Worm (Caenorhabditis elegans) whole organism, young adult: ENCODE measurements around the gene zfp-1.

Experiments
- C06A6.2 ChIP-seq: fragments of 200-800 bp; sonication (Bioruptor generic); conservative IDR thresholded peaks from 2 replicates; pipeline ENCODE4 v1.3.6; 2022; ENCODE audit warnings: missing genetic modification characterization, missing compliant biosample characterization
- C17E4.6 ChIP-seq: fragments of 200-800 bp; sonication (Bioruptor generic); IDR thresholded peaks from 2 replicates; pipeline ENCODE4 v1.3.6; 2022; ENCODE audit warnings: missing genetic modification reagents, missing genetic modification characterization, missing compliant biosample characterization
- F39B2.1 ChIP-seq: fragments of 200-800 bp; sonication (Bioruptor generic); IDR thresholded peaks from 2 replicates; pipeline ENCODE4 v1.3.6; 2022; ENCODE audit warnings: missing genetic modification reagents, missing genetic modification characterization, missing compliant biosample characterization
- F49E8.2 ChIP-seq: sonication (generic microtip); optimal IDR thresholded peaks from 3 replicates; lab custom pipeline; 2017; ENCODE audit warnings: missing genetic modification characterization, mild to moderate bottlenecking, missing compliant biosample characterization, antibody characterized with exemption, moderate library complexity; ENCODE audit not compliant: insufficient read depth
- T26A5.8 ChIP-seq: sonication (generic microtip); optimal IDR thresholded peaks from 2 replicates; lab custom pipeline; 2016; ENCODE audit warnings: missing genetic modification characterization, missing compliant biosample characterization
- Y67H2A.10 ChIP-seq: fragments of 200-800 bp; sonication (Bioruptor generic); conservative IDR thresholded peaks from 2 replicates; pipeline ENCODE4 v1.3.6; 2022; ENCODE audit warnings: missing genetic modification reagents, missing genetic modification characterization, missing compliant biosample characterization
- ama-1 ChIP-seq, 3 experiments: fragments of 150-350 bp in 1 of 3; sonication (generic microtip) in 2 of 3; optimal IDR thresholded peaks; 2 replicates each; lab custom pipeline; 2014 to 2018; ENCODE audit warnings: missing biosample characterization in 2 of 3, missing genetic modification characterization in 2 of 3, missing genetic modification reagents in 2 of 3
- attf-6 ChIP-seq: fragments of 200-800 bp; sonication (Bioruptor generic); IDR thresholded peaks from 2 replicates; pipeline ENCODE4 v1.3.6; 2022; ENCODE audit warnings: missing genetic modification reagents, missing genetic modification characterization, missing compliant biosample characterization
- cebp-1 ChIP-seq, 2 experiments: fragments of 200-800 bp in 1 of 2; sonication (Bioruptor generic) in 1 of 2; sonication (generic microtip) in 1 of 2; IDR thresholded peaks in 1 of 2; optimal IDR thresholded peaks in 1 of 2; 2 replicates each; pipeline versions ENCODE4 v1.3.6 to Lab custom; 2017 to 2022; ENCODE audit warnings: missing compliant biosample characterization in 2 of 2, missing genetic modification characterization in 2 of 2, mild to moderate bottlenecking in 1 of 2, missing genetic modification reagents in 1 of 2, moderate library complexity in 1 of 2
- ceh-40 ChIP-seq: fragments of 200-800 bp; sonication (Bioruptor generic); IDR thresholded peaks from 2 replicates; pipeline ENCODE4 v1.3.6; 2022; ENCODE audit warnings: missing genetic modification characterization, missing compliant biosample characterization
- ceh-91 ChIP-seq: fragments of 200-800 bp; sonication (Bioruptor generic); IDR thresholded peaks from 2 replicates; pipeline ENCODE4 v1.3.6; 2022; ENCODE audit warnings: missing genetic modification reagents, missing genetic modification characterization, missing compliant biosample characterization
- dpl-1 ChIP-seq: fragments of 150-350 bp; optimal IDR thresholded peaks from 2 replicates; lab custom pipeline; 2014; ENCODE audit warnings: missing biosample characterization, missing genetic modification reagents, missing genetic modification characterization
- efl-1 ChIP-seq: fragments of 150-350 bp; optimal IDR thresholded peaks from 2 replicates; lab custom pipeline; 2014; ENCODE audit warnings: missing biosample characterization, missing genetic modification reagents, missing genetic modification characterization
- fkh-3 ChIP-seq: sonication (generic microtip); optimal IDR thresholded peaks from 2 replicates; lab custom pipeline; 2016; ENCODE audit warnings: mild to moderate bottlenecking, missing genetic modification characterization, missing compliant biosample characterization
- gei-17 ChIP-seq: fragments of 200-800 bp; sonication (Bioruptor generic); optimal IDR thresholded peaks from 2 replicates; lab custom pipeline; 2018; ENCODE audit warnings: mild to moderate bottlenecking, missing genetic modification characterization, missing compliant biosample characterization
- him-1 ChIP-seq: sonication (generic microtip); optimal IDR thresholded peaks from 2 replicates; lab custom pipeline; 2016; ENCODE audit warnings: missing genotype, missing genetic modification reagents, missing genetic modification characterization, missing compliant biosample characterization
- hlh-26 ChIP-seq: fragments of 200-800 bp; sonication (Bioruptor generic); conservative IDR thresholded peaks from 2 replicates; pipeline ENCODE4 v1.3.6; 2022; ENCODE audit warnings: missing genetic modification reagents, missing genetic modification characterization, missing compliant biosample characterization
- hsf-1 ChIP-seq: fragments of 200-800 bp; sonication (Bioruptor generic); IDR thresholded peaks from 2 replicates; pipeline ENCODE4 v1.3.6; 2022; ENCODE audit warnings: missing genetic modification reagents, missing genetic modification characterization, missing compliant biosample characterization
- lag-1 ChIP-seq: fragments of 200-800 bp; sonication (Bioruptor generic); IDR thresholded peaks from 2 replicates; pipeline ENCODE4 v1.3.6; 2022; ENCODE audit warnings: missing genetic modification reagents, missing genetic modification characterization, missing compliant biosample characterization
- lin-26 ChIP-seq: fragments of 200-800 bp; sonication (Bioruptor generic); IDR thresholded peaks from 2 replicates; pipeline ENCODE4 v1.3.6; 2022; ENCODE audit warnings: missing genetic modification reagents, missing genetic modification characterization, missing compliant biosample characterization
- lin-35 ChIP-seq, 3 experiments: fragments of 150-350 bp in 2 of 3; sonication (generic microtip) in 1 of 3; optimal IDR thresholded peaks; 2 replicates each; lab custom pipeline; 2014 to 2018; ENCODE audit warnings: missing biosample characterization in 3 of 3, missing genetic modification characterization in 3 of 3, missing genetic modification reagents in 3 of 3
- lin-54 ChIP-seq: fragments of 200-800 bp; sonication (Bioruptor generic); optimal IDR thresholded peaks from 2 replicates; lab custom pipeline; 2018; ENCODE audit warnings: mild to moderate bottlenecking, missing genetic modification characterization, missing compliant biosample characterization
- lsl-1 ChIP-seq: fragments of 200-800 bp; sonication (Bioruptor generic); optimal IDR thresholded peaks from 2 replicates; lab custom pipeline; 2018; ENCODE audit warnings: mild to moderate bottlenecking, missing genetic modification characterization, moderate library complexity, missing compliant biosample characterization
- madf-8 ChIP-seq: fragments of 200-800 bp; sonication (Bioruptor generic); conservative IDR thresholded peaks from 2 replicates; pipeline ENCODE4 v1.3.6; 2022; ENCODE audit warnings: missing genetic modification reagents, missing genetic modification characterization, missing compliant biosample characterization
- mxl-1 ChIP-seq: sonication (generic microtip); optimal IDR thresholded peaks from 2 replicates; lab custom pipeline; 2016; ENCODE audit warnings: missing genetic modification characterization, missing compliant biosample characterization
- nfya-1 ChIP-seq: sonication (generic microtip); optimal IDR thresholded peaks from 2 replicates; lab custom pipeline; 2017; ENCODE audit warnings: antibody characterized with exemption, missing compliant biosample characterization, missing genetic modification characterization, borderline replicate concordance; ENCODE audit not compliant: insufficient read depth
- nfya-2 ChIP-seq: fragments of 200-800 bp; sonication (Bioruptor generic); IDR thresholded peaks from 2 replicates; pipeline ENCODE4 v1.3.6; 2022; ENCODE audit warnings: missing genetic modification reagents, missing genetic modification characterization, missing compliant biosample characterization
- nhr-120 ChIP-seq: fragments of 200-800 bp; sonication (Bioruptor generic); IDR thresholded peaks from 2 replicates; pipeline ENCODE4 v1.3.6; 2022; ENCODE audit warnings: missing genetic modification characterization, missing compliant biosample characterization
- nhr-90 ChIP-seq: sonication (generic microtip); optimal IDR thresholded peaks from 2 replicates; lab custom pipeline; 2016; ENCODE audit warnings: missing genotype, mild to moderate bottlenecking, missing genetic modification characterization, missing compliant biosample characterization
- pbrm-1 ChIP-seq: fragments of 200-800 bp; sonication (Bioruptor generic); IDR thresholded peaks from 2 replicates; pipeline ENCODE4 v1.3.6; 2022; ENCODE audit warnings: missing genetic modification reagents, missing genetic modification characterization, missing compliant biosample characterization
- sptf-2 ChIP-seq: fragments of 200-800 bp; sonication (Bioruptor generic); optimal IDR thresholded peaks from 2 replicates; lab custom pipeline; 2018; ENCODE audit warnings: mild to moderate bottlenecking, missing genetic modification characterization, missing compliant biosample characterization
- tbp1 ChIP-seq: fragments of 200-800 bp; sonication (Bioruptor generic); optimal IDR thresholded peaks from 2 replicates; lab custom pipeline; 2018; ENCODE audit warnings: mild to moderate bottlenecking, missing genetic modification characterization, missing compliant biosample characterization
- xnd-1 ChIP-seq: sonication (generic microtip); optimal IDR thresholded peaks from 2 replicates; lab custom pipeline; 2016; ENCODE audit warnings: missing genotype, missing genetic modification reagents, missing genetic modification characterization, missing compliant biosample characterization
- ztf-25 ChIP-seq: fragments of 200-800 bp; sonication (Bioruptor generic); IDR thresholded peaks from 2 replicates; pipeline ENCODE4 v1.3.6; 2022; ENCODE audit warnings: missing genetic modification reagents, missing genetic modification characterization, missing compliant biosample characterization
- ztf-28 ChIP-seq: fragments of 200-800 bp; sonication (Bioruptor generic); IDR thresholded peaks from 2 replicates; pipeline ENCODE4 v1.3.6; 2022; ENCODE audit warnings: missing genetic modification reagents, missing genetic modification characterization, missing compliant biosample characterization

zfp-1 gene

DNA sequence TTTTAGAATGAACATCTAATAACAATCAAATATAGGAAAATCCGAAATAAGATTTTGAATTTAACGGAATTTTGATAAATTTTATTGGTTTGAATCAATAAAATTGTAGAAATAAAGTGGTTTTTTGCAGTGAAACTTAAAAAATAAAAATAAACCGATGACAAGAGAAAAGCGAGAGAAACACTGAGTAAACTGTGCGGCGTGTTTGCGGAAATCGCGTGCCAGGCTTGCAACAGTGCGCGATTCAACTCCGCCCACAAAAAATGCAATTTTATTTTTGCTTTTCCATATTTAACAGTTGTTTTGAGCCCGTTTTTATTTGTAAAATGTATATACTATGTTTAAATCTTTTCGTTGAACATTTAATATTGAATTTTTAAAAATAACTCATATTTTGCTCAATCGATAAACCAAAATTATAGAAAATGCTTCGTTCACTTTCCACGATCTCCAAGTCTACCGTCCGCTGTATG lies 23.4 kb upstream of the zfp-1 start, which contains the start of gene mtss-1 (continued):
- TF ChIP-seq cebp-1 (GFP tag; IDR thresholded peaks at IDR 0.05; lab: Robert Waterston, UW), result no peak
- TF ChIP-seq cebp-1 (tag; optimal IDR thresholded peaks at IDR 0.05; lab: Kevin White, UChicago), result peak; percentile 62
- peak in 1 of 3 experiments; percentile 15 for TF ChIP-seq lin-35 (GFP tag; optimal IDR thresholded peaks at IDR 0.05; lab: Kevin White, UChicago)
- no peak for TF ChIP-seq C17E4.6 (GFP tag; lab: Robert Waterston, UW)
- no peak for TF ChIP-seq fkh-3
- TF ChIP-seq him-1, result no peak
- peak; percentile 30 for TF ChIP-seq lin-54 (GFP tag; lab: Kevin White, UChicago)
- peak; percentile 31 for TF ChIP-seq xnd-1
- peak; percentile 55 for TF ChIP-seq lsl-1
- peak; percentile 30 for TF ChIP-seq tbp1 (GFP tag; lab: Kevin White, UChicago)
- TF ChIP-seq, all 124 proteins: peak for 29

DNA sequence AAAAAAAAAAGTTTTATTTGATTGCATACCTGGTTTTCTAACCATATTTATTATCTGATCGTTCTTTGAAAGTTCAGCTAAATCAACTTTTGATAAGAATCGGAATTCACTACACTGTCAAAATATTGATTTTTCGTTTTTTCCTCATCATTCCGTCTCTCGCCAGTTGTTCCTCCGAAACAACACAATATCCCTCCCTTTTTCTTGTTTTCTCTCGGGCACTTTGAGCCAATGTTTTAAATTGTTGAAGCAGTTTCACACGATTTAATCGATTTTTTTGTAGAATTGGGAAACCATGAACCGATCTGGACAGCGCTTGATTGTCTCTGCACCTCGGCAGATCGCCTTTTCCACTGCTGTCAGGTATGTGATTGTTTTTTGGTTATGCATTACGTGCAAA lies 22.1 kb upstream of the zfp-1 start, which contains the start of gene K02D10.1:
Gene K02D10.1 (plus strand): TSS at position 284 of the 400 bp plus-strand sequence.
- TF ChIP-seq ama-1 (optimal IDR thresholded peaks at IDR 0.05; lab: Kevin White, UChicago) (peak; percentile 56), ama-1 (GFP tag; optimal IDR thresholded peaks at IDR 0.05; lab: Kevin White, UChicago) (no peak), ceh-91 (GFP tag; lab: Robert Waterston, UW) (no peak)

ce11 chrIII:8770243-8770642 lies 21.1 kb upstream of the zfp-1 start:
- no peak for TF ChIP-seq sptf-2 (GFP tag; lab: Kevin White, UChicago)
- peak; percentile 59; the same call in 1 of the 2 replicates for TF ChIP-seq lin-26 (GFP tag; lab: Robert Waterston, UW)

DNA sequence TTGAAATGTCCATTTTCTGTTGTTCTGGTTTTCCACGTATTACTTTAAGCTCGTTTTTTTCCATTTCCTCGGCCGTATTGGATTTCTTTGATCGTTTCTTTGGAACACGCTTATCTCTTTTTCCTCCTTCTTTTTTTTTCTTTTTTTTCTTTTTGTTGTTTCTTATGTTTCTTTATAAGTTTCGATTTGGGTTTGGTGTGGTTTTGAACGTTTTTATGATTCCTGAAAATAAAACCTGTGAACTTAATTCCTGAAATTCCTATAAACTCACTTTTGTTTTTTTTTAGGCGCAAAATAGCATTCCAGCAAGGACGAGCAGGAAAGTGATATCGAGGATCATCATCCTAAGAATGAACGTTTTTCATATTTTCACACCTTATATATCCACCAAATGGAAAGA lies 20.2 kb upstream of the zfp-1 start, which contains the start of gene K02D10.2:
Gene K02D10.2 (minus strand): TSS at position 101 of the 400 bp plus-strand sequence.
- no peak for TF ChIP-seq F49E8.2
- TF ChIP-seq lag-1 (GFP tag; lab: Robert Waterston, UW), result no peak
- TF ChIP-seq ztf-28 (GFP tag; lab: Robert Waterston, UW), result no peak
- no peak for TF ChIP-seq nfya-1 (tag; lab: Kevin White, UChicago)
- TF ChIP-seq nhr-120 (GFP tag; lab: Robert Waterston, UW), result no peak
- TF ChIP-seq pbrm-1 (GFP tag; lab: Robert Waterston, UW), result no peak

DNA sequence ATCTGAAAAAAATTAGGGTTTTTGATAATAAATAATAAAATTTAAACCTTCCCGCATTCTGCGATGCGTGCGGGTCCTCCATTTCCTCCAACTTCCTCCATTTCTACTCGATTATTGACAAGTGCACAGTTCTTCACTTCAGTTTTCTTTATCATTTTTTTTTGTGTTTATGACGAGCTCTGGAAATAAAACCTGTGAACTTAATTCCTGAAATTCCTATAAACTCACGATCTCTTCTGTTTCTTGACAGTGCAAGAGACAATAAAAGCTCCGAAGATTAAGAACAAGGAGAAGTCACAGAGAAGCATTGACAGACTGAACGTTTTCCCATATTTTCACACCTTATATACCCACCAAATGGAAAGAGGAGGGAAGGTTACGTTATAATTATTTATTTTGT lies 19.5 kb upstream of the zfp-1 start, which contains the start of gene K02D10.3:
Gene K02D10.3 (minus strand): TSS at position 101 of the 400 bp plus-strand sequence.
- no peak for TF ChIP-seq hlh-26 (GFP tag; lab: Robert Waterston, UW)
- TF ChIP-seq nfya-1 (tag; lab: Kevin White, UChicago), result no peak
- no peak for TF ChIP-seq tbp1 (GFP tag; lab: Kevin White, UChicago)
- no peak for TF ChIP-seq attf-6 (GFP tag; lab: Robert Waterston, UW)
- TF ChIP-seq nhr-120 (GFP tag; lab: Robert Waterston, UW), result no peak
- TF ChIP-seq C17E4.6 (GFP tag; lab: Robert Waterston, UW), result no peak
- no peak for TF ChIP-seq mxl-1
- no peak for TF ChIP-seq Y67H2A.10
- TF ChIP-seq nfya-2 (GFP tag; lab: Robert Waterston, UW), result no peak
- no peak for TF ChIP-seq C06A6.2 (GFP tag; lab: Robert Waterston, UW)
- TF ChIP-seq nhr-90, result no peak
- TF ChIP-seq efl-1 (GFP tag; lab: Kevin White, UChicago), result no peak
- TF ChIP-seq ceh-40 (GFP tag; lab: Robert Waterston, UW), result no peak
- TF ChIP-seq T26A5.8 (tag; lab: Kevin White, UChicago), result no peak
- TF ChIP-seq madf-8 (GFP tag; lab: Robert Waterston, UW), result no peak
- TF ChIP-seq F39B2.1 (GFP tag; lab: Robert Waterston, UW), result no peak
- TF ChIP-seq dpl-1 (GFP tag; lab: Kevin White, UChicago), result no peak
- no peak for TF ChIP-seq hsf-1 (GFP tag; lab: Robert Waterston, UW)
- TF ChIP-seq gei-17 (GFP tag; lab: Kevin White, UChicago), result no peak
- TF ChIP-seq ztf-25 (GFP tag; lab: Robert Waterston, UW), result no peak
